Worm (Caenorhabditis elegans): ENCODE results near the gene irld-2.

- TF ChIP-seq ama-1 (optimal IDR thresholded peaks at IDR 0.05): no peak
- TF ChIP-seq hnd-1 (tag; optimal IDR thresholded peaks at IDR 0.05): peak; percentile 42
- peak; percentile 81 for TF ChIP-seq scrt-1 (GFP tag; IDR thresholded peaks at IDR 0.05)
- peak; percentile 53; the same call in 1 of the 2 replicates for TF ChIP-seq tbx-37 (GFP tag; conservative IDR thresholded peaks at IDR 0.05)
- peak; percentile 68 for TF ChIP-seq F13C5.2 (tag; optimal IDR thresholded peaks at IDR 0.05)
- peak; percentile 85 for TF ChIP-seq pes-1 (GFP tag; IDR thresholded peaks at IDR 0.05)
- TF ChIP-seq sea-1 (GFP tag; conservative IDR thresholded peaks at IDR 0.05): peak; percentile 73; the same call in 1 of the 2 replicates
- no peak for TF ChIP-seq ets-7 (tag; optimal IDR thresholded peaks at IDR 0.05)
- peak; percentile 76 for TF ChIP-seq flt-1 (GFP tag; IDR thresholded peaks at IDR 0.05)
Observed at ce11 chrX:13414974-13415373, 20.1 kb upstream of the irld-2 start.
